Worm (Caenorhabditis elegans): ENCODE data around the gene dgn-1.

dgn-1 gene

DNA sequence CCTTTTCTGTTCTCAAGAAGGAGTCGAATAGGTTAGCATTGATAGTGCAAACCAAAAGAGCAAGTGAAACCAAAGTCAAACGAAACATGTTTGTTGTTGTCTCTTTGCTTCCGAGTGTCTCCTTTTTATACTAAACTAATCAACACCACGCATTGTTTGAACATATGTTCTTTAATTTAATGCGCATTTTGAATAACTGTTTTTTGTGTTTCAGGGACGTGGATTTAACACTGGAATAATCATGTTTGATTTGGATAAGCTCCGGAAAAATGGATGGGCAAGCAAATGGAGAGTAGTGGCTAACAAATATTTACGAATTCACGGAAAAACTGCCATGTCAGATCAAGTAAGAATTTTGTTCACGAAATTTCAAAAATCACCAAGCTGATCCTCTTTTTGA is 38.9 kb upstream of the dgn-1 start, which contains the start of gene K09C8.9:
Gene K09C8.9, minus strand, starts transcription at position 101 of the 400 bp plus-strand sequence.
- TF ChIP-seq ceh-6 (GFP tag; optimal IDR thresholded peaks at IDR 0.05) (no peak), tbx-7 (tag; optimal IDR thresholded peaks at IDR 0.05) (no peak), hlh-13 (GFP tag; optimal IDR thresholded peaks at IDR 0.05) (no peak), ceh-30 (tag; optimal IDR thresholded peaks at IDR 0.05) (no peak)

DNA sequence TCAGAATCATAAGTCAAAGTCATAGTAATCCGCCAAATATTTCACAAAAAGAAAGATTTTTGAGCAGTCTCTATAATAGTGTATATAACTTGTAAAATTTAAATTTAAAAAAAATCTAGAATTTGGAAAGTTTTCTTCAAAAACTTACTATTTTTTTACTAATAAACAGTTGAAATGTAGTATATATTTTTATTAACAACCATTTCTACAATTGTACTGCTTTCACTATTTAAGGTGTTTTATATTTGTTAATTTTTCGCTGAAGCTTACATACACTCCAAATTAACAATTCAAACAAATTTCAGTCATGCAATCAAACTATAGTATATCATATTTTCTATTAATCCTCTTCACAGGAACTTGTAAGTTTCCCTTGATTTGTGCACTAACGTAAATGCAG is 37.5 kb upstream of the dgn-1 start, which contains the start of gene lge-1:
Gene lge-1, plus strand, starts transcription at position 301 of the 400 bp plus-strand sequence.
- TF ChIP-seq lim-6 (tag; optimal IDR thresholded peaks at IDR 0.05): no peak
- TF ChIP-seq ceh-45 (GFP tag; IDR thresholded peaks at IDR 0.05): no peak
- TF ChIP-seq ttx-3 (tag; optimal IDR thresholded peaks at IDR 0.05): no peak
- TF ChIP-seq hlh-8 (tag; optimal IDR thresholded peaks at IDR 0.05): no peak
- TF ChIP-seq C08G9.2 (tag; optimal IDR thresholded peaks at IDR 0.05): no peak
- no peak for TF ChIP-seq eyg-1 (tag; optimal IDR thresholded peaks at IDR 0.05)
- TF ChIP-seq unc-55 (GFP tag; optimal IDR thresholded peaks at IDR 0.05): no peak
- TF ChIP-seq lin-11 (tag; optimal IDR thresholded peaks at IDR 0.05): no peak
- no peak for TF ChIP-seq unc-3 (GFP tag; conservative IDR thresholded peaks at IDR 0.05)
- TF ChIP-seq unc-3 (tag; optimal IDR thresholded peaks at IDR 0.05): no peak
- TF ChIP-seq ceh-22 (tag; optimal IDR thresholded peaks at IDR 0.05): no peak
- TF ChIP-seq ceh-19 (GFP tag; optimal IDR thresholded peaks at IDR 0.05): no peak

DNA sequence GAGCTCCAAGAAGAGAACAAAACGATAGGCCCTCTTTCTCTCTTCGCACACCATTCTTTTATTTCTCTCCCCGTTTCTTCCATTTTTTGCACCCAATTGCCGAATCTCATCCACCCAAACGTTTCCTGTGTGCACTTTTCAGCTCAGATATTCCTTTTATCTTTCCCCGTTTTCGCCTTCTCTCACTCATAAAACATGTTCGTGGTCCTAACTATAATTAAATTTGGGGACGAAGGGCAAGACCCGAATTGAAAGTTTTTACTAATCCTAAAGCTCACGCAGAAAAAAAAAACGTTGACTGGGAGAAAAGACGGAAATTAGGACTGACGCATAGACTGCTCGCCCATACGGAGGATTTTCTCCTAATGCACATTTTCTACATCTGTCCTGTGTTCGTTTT is 36.7 kb upstream of the dgn-1 start:
- TF ChIP-seq K09A11.1 (tag; optimal IDR thresholded peaks at IDR 0.05; ENCODE audit: insufficient read depth) (no peak), unc-42 (tag; optimal IDR thresholded peaks at IDR 0.05) (peak; percentile 60)

DNA sequence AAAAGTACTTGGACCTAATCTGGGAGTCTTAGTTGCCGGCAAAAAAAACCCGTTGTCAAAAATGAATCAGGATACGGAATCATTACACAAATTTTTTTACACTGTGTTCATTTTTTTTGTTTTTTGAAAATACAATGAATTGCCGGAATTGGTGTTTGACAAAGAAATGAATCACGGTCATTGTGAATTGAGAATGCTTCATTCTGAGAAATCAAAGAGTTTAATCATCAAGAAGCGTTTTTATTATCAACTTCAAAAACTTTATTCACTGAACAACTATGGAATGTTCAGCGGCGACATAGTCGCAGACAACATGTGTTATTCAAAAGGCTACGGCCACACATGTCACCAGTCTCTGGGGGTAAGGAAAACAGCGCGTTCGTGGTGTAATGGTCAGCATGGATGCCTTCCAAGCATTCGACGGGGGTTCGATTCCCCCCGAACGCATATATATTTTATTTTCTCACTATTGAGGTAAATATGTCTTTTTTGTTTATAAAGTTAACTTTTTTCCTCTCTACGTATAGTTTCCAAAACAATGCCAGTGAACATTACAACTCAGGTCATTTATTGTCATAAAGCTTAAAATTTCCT is 34.8 kb upstream of the dgn-1 start, which contains the start of gene nas-10:
Gene nas-10, minus strand, starts transcription at position 51 of the 594 bp plus-strand sequence.
- TF ChIP-seq T23F11.4 (GFP tag; optimal IDR thresholded peaks at IDR 0.05) (peak; percentile 67), fkh-10 (GFP tag; optimal IDR thresholded peaks at IDR 0.05) (no peak), ceh-31 (tag; optimal IDR thresholded peaks at IDR 0.05) (peak; percentile 31), nhr-232 (tag; optimal IDR thresholded peaks at IDR 0.05) (peak; percentile 70), ceh-45 (GFP tag; IDR thresholded peaks at IDR 0.05) (peak; percentile 82), madf-2 (tag; optimal IDR thresholded peaks at IDR 0.05) (peak; percentile 77), lim-6 (tag; optimal IDR thresholded peaks at IDR 0.05) (peak; percentile 46), tbx-2 (tag; optimal IDR thresholded peaks at IDR 0.05) (peak; percentile 80), Y22D7AL.16 (tag; optimal IDR thresholded peaks at IDR 0.05) (peak; percentile 72), lin-11 (tag; optimal IDR thresholded peaks at IDR 0.05) (peak; percentile 73), ceh-6 (GFP tag; optimal IDR thresholded peaks at IDR 0.05) (peak; percentile 80), eyg-1 (tag; optimal IDR thresholded peaks at IDR 0.05) (peak; percentile 73), unc-42 (tag; optimal IDR thresholded peaks at IDR 0.05) (peak; percentile 37), syd-9 (tag; optimal IDR thresholded peaks at IDR 0.05) (peak; percentile 82), hlh-15 (tag; optimal IDR thresholded peaks at IDR 0.05) (peak; percentile 58), zip-5 (tag; optimal IDR thresholded peaks at IDR 0.05) (peak; percentile 58), ceh-24 (tag; optimal IDR thresholded peaks at IDR 0.05) (peak; percentile 44), ceh-34 (tag; optimal IDR thresholded peaks at IDR 0.05) (peak; percentile 82), che-1 (tag; optimal IDR thresholded peaks at IDR 0.05) (peak; percentile 84), dve-1 (tag; optimal IDR thresholded peaks at IDR 0.05) (peak; percentile 40), sdc-2 (tag; optimal IDR thresholded peaks at IDR 0.05) (peak; percentile 84), elt-2 (tag; optimal IDR thresholded peaks at IDR 0.05) (peak; percentile 84), F13H6.1 (tag; optimal IDR thresholded peaks at IDR 0.05) (peak; percentile 55), ceh-30 (tag; optimal IDR thresholded peaks at IDR 0.05) (no peak), odd-2 (tag; optimal IDR thresholded peaks at IDR 0.05) (peak; percentile 38), ets-4 (tag; optimal IDR thresholded peaks at IDR 0.05) (peak; percentile 34), hlh-8 (tag; optimal IDR thresholded peaks at IDR 0.05) (peak; percentile 82), ceh-2 (tag; optimal IDR thresholded peaks at IDR 0.05) (peak; percentile 75), fkh-6 (tag; optimal IDR thresholded peaks at IDR 0.05) (peak; percentile 81), ceh-18 (tag; optimal IDR thresholded peaks at IDR 0.05) (peak; percentile 47), K02D7.2 (tag; optimal IDR thresholded peaks at IDR 0.05) (peak; percentile 81), sox-4 (tag; optimal IDR thresholded peaks at IDR 0.05) (peak; percentile 83), fax-1 (tag; optimal IDR thresholded peaks at IDR 0.05) (peak; percentile 77), hlh-30 (tag; optimal IDR thresholded peaks at IDR 0.05; ENCODE audit: insufficient read depth) (peak; percentile 43), sox-2 (GFP tag; IDR thresholded peaks at IDR 0.05) (peak; percentile 51)
